Fruit fly (Drosophila melanogaster): ENCODE measurements around the gene CG33159.

Gene CG33159

DNA sequence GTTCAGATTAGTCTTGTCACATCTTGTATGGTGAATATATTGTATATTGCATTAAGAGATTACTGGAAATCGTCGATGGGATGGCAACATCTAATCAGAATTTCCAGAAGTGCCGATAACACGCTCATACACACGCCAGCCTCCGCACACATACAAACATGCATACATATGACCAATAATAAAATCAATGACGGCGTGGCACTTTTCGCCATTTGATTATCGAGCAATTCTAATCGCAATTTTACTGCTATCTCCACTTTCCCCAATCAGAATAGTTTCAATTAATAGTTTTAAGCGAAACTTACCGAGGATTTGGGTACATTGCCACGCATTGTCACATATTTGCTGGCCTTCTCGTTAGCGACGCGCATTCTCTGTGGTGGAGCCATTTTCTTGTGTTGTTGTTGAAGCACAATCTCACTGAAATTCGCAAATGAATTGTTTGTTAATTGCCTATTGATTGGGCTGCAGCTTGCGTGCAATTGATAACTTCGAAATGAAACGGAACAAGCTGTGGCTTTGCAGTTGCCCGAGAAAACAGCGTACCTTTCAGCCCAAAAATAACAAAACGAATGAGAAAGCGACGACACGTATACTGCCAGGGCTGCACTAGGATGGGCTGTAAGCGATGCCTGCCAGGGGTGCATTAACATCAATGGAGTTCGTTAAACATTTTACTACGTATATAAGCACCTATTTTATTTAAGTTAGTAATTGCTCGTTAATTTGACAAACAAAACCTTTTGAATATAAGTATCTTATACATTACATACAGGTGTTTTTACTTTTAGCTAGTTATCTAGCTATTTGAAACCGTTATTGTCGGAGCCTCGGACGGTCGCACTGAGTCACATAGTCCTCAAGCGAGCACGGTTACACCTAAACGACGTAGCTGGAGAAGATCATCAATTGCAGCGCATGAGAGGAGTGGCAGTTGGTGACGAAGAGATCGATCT is 5.5 kb downstream of the CG33159 start, which contains the start of the genes CG32276 and gry (continued):
- peak; percentile 74 for TF ChIP-seq CG7987 (GFP tag; optimal IDR thresholded peaks at IDR 0.05)
- TF ChIP-seq CG34224 (GFP tag; IDR thresholded peaks at IDR 0.05; ENCODE audit: partially characterized antibody), result no peak; the same call in 2 of the 3 replicates
- TF ChIP-seq CG10147 (GFP tag; optimal IDR thresholded peaks at IDR 0.05), result no peak
- no peak for TF ChIP-seq CG6791 (GFP tag; IDR thresholded peaks at IDR 0.05; ENCODE audit: partially characterized antibody)
- peak; percentile 76 for TF ChIP-seq Hmr (GFP tag; optimal IDR thresholded peaks at IDR 0.05)
- no peak for TF ChIP-seq fd64A (GFP tag; optimal IDR thresholded peaks at IDR 0.05)
- peak; percentile 57 for TF ChIP-seq pfk (GFP tag; optimal IDR thresholded peaks at IDR 0.05)
- peak; percentile 43 for TF ChIP-seq da (GFP tag; optimal IDR thresholded peaks at IDR 0.05)
- TF ChIP-seq Neu2 (GFP tag; optimal IDR thresholded peaks at IDR 0.05; ENCODE audit: borderline replicate concordance), result no peak
- no peak for TF ChIP-seq pros (GFP tag; optimal IDR thresholded peaks at IDR 0.05)
- peak; percentile 86 for TF ChIP-seq Side (GFP tag; optimal IDR thresholded peaks at IDR 0.05)
- TF ChIP-seq Dbx (GFP tag; IDR thresholded peaks at IDR 0.05), result peak; percentile 69; the same call in 1 of the 3 replicates
- TF ChIP-seq chif (GFP tag; optimal IDR thresholded peaks at IDR 0.05), result peak; percentile 54 to 71
- TF ChIP-seq Bdp1 (GFP tag; optimal IDR thresholded peaks at IDR 0.05), result peak; percentile 65
- peak; percentile 78 for TF ChIP-seq Meics (GFP tag; optimal IDR thresholded peaks at IDR 0.05)
- peak; percentile 14; the same call in 1 of the 2 replicates for TF ChIP-seq Rx (GFP tag; IDR thresholded peaks at IDR 0.05)
- peak; percentile 80 for TF ChIP-seq CG13775 (GFP tag; optimal IDR thresholded peaks at IDR 0.05)
- TF ChIP-seq vnd (GFP tag; IDR thresholded peaks at IDR 0.05; ENCODE audit: partially characterized antibody), result no peak
- no peak for TF ChIP-seq sc (optimal IDR thresholded peaks at IDR 0.05)
- TF ChIP-seq sc (GFP tag; optimal IDR thresholded peaks at IDR 0.05), result no peak
- peak; percentile 57 for TF ChIP-seq repo (GFP tag; optimal IDR thresholded peaks at IDR 0.05)
- peak; percentile 79 for TF ChIP-seq CG16863 (GFP tag; optimal IDR thresholded peaks at IDR 0.05)
- TF ChIP-seq CG17802 (tag; optimal IDR thresholded peaks at IDR 0.05), result no peak
- TF ChIP-seq trem (tag; optimal IDR thresholded peaks at IDR 0.05), result peak; percentile 91
- no peak for TF ChIP-seq CG6254 (GFP tag; optimal IDR thresholded peaks at IDR 0.05)
- TF ChIP-seq dan (GFP tag; IDR thresholded peaks at IDR 0.05), result no peak
- peak; percentile 61 for TF ChIP-seq cwo (GFP tag; optimal IDR thresholded peaks at IDR 0.05)
- peak; percentile 48; the same call in 1 of the 2 replicates for TF ChIP-seq dati (GFP tag; IDR thresholded peaks at IDR 0.05)
- TF ChIP-seq CG31388 (GFP tag; optimal IDR thresholded peaks at IDR 0.05), result peak; percentile 55
- TF ChIP-seq row (GFP tag; IDR thresholded peaks at IDR 0.05), result peak; percentile 93
- TF ChIP-seq jigr1 (GFP tag; IDR thresholded peaks at IDR 0.05), result no peak
- TF ChIP-seq hb (GFP tag; IDR thresholded peaks at IDR 0.05; ENCODE audit: partially characterized antibody), result no peak
- TF ChIP-seq dimm (GFP tag; IDR thresholded peaks at IDR 0.05), result no peak
- no peak for TF ChIP-seq CG17612 (GFP tag; IDR thresholded peaks at IDR 0.05)
- TF ChIP-seq CG11398 (GFP tag; optimal IDR thresholded peaks at IDR 0.05), result no peak
- peak; percentile 81 for TF ChIP-seq dm (GFP tag; optimal IDR thresholded peaks at IDR 0.05)
- peak; percentile 71 for TF ChIP-seq CG18476 (GFP tag; optimal IDR thresholded peaks at IDR 0.05)
- peak; percentile 66 for TF ChIP-seq CG10462 (GFP tag; optimal IDR thresholded peaks at IDR 0.05)
- peak; percentile 93 for TF ChIP-seq CG2116 (GFP tag; optimal IDR thresholded peaks at IDR 0.05)
- TF ChIP-seq gcm (GFP tag; optimal IDR thresholded peaks at IDR 0.05), result no peak
- peak; percentile 83 for TF ChIP-seq CG3281 (GFP tag; optimal IDR thresholded peaks at IDR 0.05)
- TF ChIP-seq CG14014 (GFP tag; IDR thresholded peaks at IDR 0.05), result peak; percentile 36; the same call in 1 of the 2 replicates
- TF ChIP-seq Fer2 (tag; optimal IDR thresholded peaks at IDR 0.05), result peak; percentile 42
- peak; percentile 60 for TF ChIP-seq CG11723 (GFP tag; optimal IDR thresholded peaks at IDR 0.05)
- peak; percentile 40 for TF ChIP-seq CG8281 (tag; optimal IDR thresholded peaks at IDR 0.05)
- no peak for TF ChIP-seq odd (GFP tag; optimal IDR thresholded peaks at IDR 0.05)
- peak; percentile 54 for TF ChIP-seq eyg (GFP tag; optimal IDR thresholded peaks at IDR 0.05)
- peak; percentile 26 for TF ChIP-seq CG10565 (GFP tag; optimal IDR thresholded peaks at IDR 0.05)
